Worm (Caenorhabditis elegans) whole organism, young adult: ENCODE data around the gene folt-3.

ENCODE experiments used
- dpl-1 ChIP-seq: fragments of 150-350 bp; optimal IDR thresholded peaks from 2 replicates; lab custom pipeline; 2014; ENCODE audit warnings: missing biosample characterization, missing genetic modification reagents, missing genetic modification characterization
- ets-4 ChIP-seq: fragments of 200-800 bp; sonication (Bioruptor generic); optimal IDR thresholded peaks from 2 replicates; lab custom pipeline; 2018; ENCODE audit warnings: mild to moderate bottlenecking, missing genetic modification characterization, missing compliant biosample characterization
- lag-1 ChIP-seq: fragments of 200-800 bp; sonication (Bioruptor generic); IDR thresholded peaks from 2 replicates; pipeline ENCODE4 v1.3.6; 2022; ENCODE audit warnings: missing genetic modification reagents, missing genetic modification characterization, missing compliant biosample characterization
- lsl-1 ChIP-seq: fragments of 200-800 bp; sonication (Bioruptor generic); optimal IDR thresholded peaks from 2 replicates; lab custom pipeline; 2018; ENCODE audit warnings: mild to moderate bottlenecking, missing genetic modification characterization, moderate library complexity, missing compliant biosample characterization
- mcd-1 ChIP-seq: fragments of 200-800 bp; sonication (Bioruptor generic); IDR thresholded peaks from 2 replicates; pipeline ENCODE4 v1.3.6; 2022; ENCODE audit warnings: missing genetic modification reagents, missing genetic modification characterization, missing compliant biosample characterization
- nhr-90 ChIP-seq: sonication (generic microtip); optimal IDR thresholded peaks from 2 replicates; lab custom pipeline; 2016; ENCODE audit warnings: missing genotype, mild to moderate bottlenecking, missing genetic modification characterization, missing compliant biosample characterization
- pha-4 ChIP-seq: fragments of 150-350 bp; sonication (generic microtip); optimal IDR thresholded peaks from 2 replicates; lab custom pipeline; 2014; ENCODE audit warnings: missing biosample characterization, missing genetic modification reagents, missing genetic modification characterization
- snpc-4 ChIP-seq, 5 experiments: fragments of 150-350 bp in 1 of 5; sonication (generic microtip) in 4 of 5; optimal IDR thresholded peaks; 2 replicates each; lab custom pipeline; 2014 to 2018; ENCODE audit warnings: missing genetic modification characterization in 5 of 5, missing biosample characterization in 3 of 5, antibody characterized with exemption in 2 of 5, mild to moderate bottlenecking in 2 of 5, missing compliant biosample characterization in 2 of 5, missing genotype in 2 of 5, moderate library complexity in 2 of 5, missing genetic modification reagents in 1 of 5
- unc-130 ChIP-seq: sonication (generic microtip); optimal IDR thresholded peaks from 2 replicates; lab custom pipeline; 2016; ENCODE audit warnings: missing genetic modification reagents, missing genetic modification characterization, missing compliant biosample characterization
- unc-62 ChIP-seq: fragments of 150-350 bp; optimal IDR thresholded peaks from 2 replicates; lab custom pipeline; 2014; ENCODE audit warnings: missing biosample characterization, missing genetic modification reagents, missing genetic modification characterization
- zfh-2 ChIP-seq: fragments of 200-800 bp; sonication (Bioruptor generic); conservative IDR thresholded peaks from 2 replicates; pipeline ENCODE4 v1.3.6; 2022; ENCODE audit warnings: missing genetic modification reagents, missing genetic modification characterization, missing compliant biosample characterization
- ztf-28 ChIP-seq: fragments of 200-800 bp; sonication (Bioruptor generic); IDR thresholded peaks from 2 replicates; pipeline ENCODE4 v1.3.6; 2022; ENCODE audit warnings: missing genetic modification reagents, missing genetic modification characterization, missing compliant biosample characterization

DNA sequence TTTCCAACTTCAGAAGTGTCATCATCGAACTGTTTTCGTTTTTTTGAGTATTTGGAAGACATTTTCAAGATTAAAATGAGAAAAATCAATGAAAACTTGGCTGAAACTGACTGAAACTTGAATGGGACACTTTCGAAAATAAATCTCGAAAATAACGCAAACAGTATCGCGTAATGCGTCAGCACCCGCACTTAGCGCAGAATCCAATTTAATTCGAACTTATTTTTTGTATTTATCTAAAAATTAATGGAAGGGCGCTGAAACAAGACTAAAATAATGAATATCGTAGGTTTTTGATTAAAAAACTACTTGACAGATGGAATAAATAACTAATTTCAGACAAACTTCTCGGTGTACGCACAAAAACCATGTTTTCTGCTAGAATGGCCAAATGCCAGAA is 34.0 kb downstream of the folt-3 start, which contains the start of the genes snu-66 and ints-9:
- no peak for TF ChIP-seq unc-62 (GFP tag; lab: Kevin White, UChicago)
- TF ChIP-seq pha-4 (tag; lab: Kevin White, UChicago) = no peak
- TF ChIP-seq nhr-90 (tag; lab: Kevin White, UChicago) = no peak
- TF ChIP-seq ztf-28 (GFP tag; lab: Robert Waterston, UW) = no peak
- TF ChIP-seq mcd-1 (GFP tag; lab: Robert Waterston, UW) = peak; percentile 80
- TF ChIP-seq snpc-4 (GFP tag; optimal IDR thresholded peaks at IDR 0.05; lab: Kevin White, UChicago) = no peak
- TF ChIP-seq snpc-4 (tag; optimal IDR thresholded peaks at IDR 0.05; lab: Kevin White, UChicago) = peak in 2 of 4 experiments; percentile 34 to 47
- no peak for TF ChIP-seq dpl-1 (GFP tag; lab: Kevin White, UChicago)
- no peak for TF ChIP-seq ets-4
- TF ChIP-seq lsl-1 (GFP tag; lab: Kevin White, UChicago) = peak; percentile 41
- no peak for TF ChIP-seq zfh-2 (GFP tag; lab: Robert Waterston, UW)
- TF ChIP-seq lag-1 (GFP tag; lab: Robert Waterston, UW) = no peak
- no peak for TF ChIP-seq unc-130 (GFP tag; lab: Kevin White, UChicago)
